Worm (Caenorhabditis elegans) whole organism, late embryonic: ENCODE results near the gene H01G02.4.

Experiments
- F13H6.1 ChIP-seq: sonication (generic microtip); optimal IDR thresholded peaks from 2 replicates; lab custom pipeline; 2016; ENCODE audit warnings: missing genetic modification characterization, missing compliant biosample characterization
- ahr-1 ChIP-seq: sonication (generic microtip); optimal IDR thresholded peaks from 2 replicates; lab custom pipeline; 2016; ENCODE audit warnings: missing genetic modification characterization, missing compliant biosample characterization
- ceh-14 ChIP-seq: sonication (generic microtip); optimal IDR thresholded peaks from 2 replicates; lab custom pipeline; 2016; ENCODE audit warnings: missing genotype, missing genetic modification characterization, missing compliant biosample characterization
- elt-2 ChIP-seq: sonication (generic microtip); optimal IDR thresholded peaks from 2 replicates; lab custom pipeline; 2016; ENCODE audit warnings: missing genetic modification reagents, missing genetic modification characterization, missing compliant biosample characterization
- elt-4 ChIP-seq: sonication (generic microtip); optimal IDR thresholded peaks from 2 replicates; lab custom pipeline; 2016; ENCODE audit warnings: missing genetic modification characterization, missing compliant biosample characterization
- fkh-10 ChIP-seq: fragments of 150-350 bp; optimal IDR thresholded peaks from 2 replicates; lab custom pipeline; 2014; ENCODE audit warnings: missing biosample characterization, missing genetic modification reagents, missing genetic modification characterization
- hlh-8 ChIP-seq: sonication (generic microtip); optimal IDR thresholded peaks from 2 replicates; lab custom pipeline; 2016; ENCODE audit warnings: missing genotype, missing genetic modification characterization, missing compliant biosample characterization
- lin-11 ChIP-seq: fragments of 200-800 bp; sonication (Bioruptor generic); optimal IDR thresholded peaks from 2 replicates; lab custom pipeline; 2018; ENCODE audit warnings: mild to moderate bottlenecking, missing genetic modification characterization, missing compliant biosample characterization
- nfya-1 ChIP-seq: sonication (generic microtip); optimal IDR thresholded peaks from 2 replicates; lab custom pipeline; 2017; ENCODE audit warnings: missing genetic modification characterization, mild to moderate bottlenecking, missing compliant biosample characterization, antibody characterized with exemption, moderate library complexity
- nhr-11 ChIP-seq: fragments of 150-350 bp; optimal IDR thresholded peaks from 2 replicates; lab custom pipeline; 2014; ENCODE audit warnings: missing biosample characterization, missing genetic modification characterization
- nhr-232 ChIP-seq: sonication (generic microtip); optimal IDR thresholded peaks from 2 replicates; lab custom pipeline; 2016; ENCODE audit warnings: missing genetic modification characterization, missing compliant biosample characterization
- pag-3 ChIP-seq: sonication (generic microtip); optimal IDR thresholded peaks from 2 replicates; lab custom pipeline; 2016; ENCODE audit warnings: missing compliant biosample characterization, missing genetic modification characterization, borderline replicate concordance
- ztf-16 ChIP-seq: sonication (generic microtip); optimal IDR thresholded peaks from 2 replicates; lab custom pipeline; 2017; ENCODE audit warnings: missing genetic modification characterization, missing compliant biosample characterization

DNA sequence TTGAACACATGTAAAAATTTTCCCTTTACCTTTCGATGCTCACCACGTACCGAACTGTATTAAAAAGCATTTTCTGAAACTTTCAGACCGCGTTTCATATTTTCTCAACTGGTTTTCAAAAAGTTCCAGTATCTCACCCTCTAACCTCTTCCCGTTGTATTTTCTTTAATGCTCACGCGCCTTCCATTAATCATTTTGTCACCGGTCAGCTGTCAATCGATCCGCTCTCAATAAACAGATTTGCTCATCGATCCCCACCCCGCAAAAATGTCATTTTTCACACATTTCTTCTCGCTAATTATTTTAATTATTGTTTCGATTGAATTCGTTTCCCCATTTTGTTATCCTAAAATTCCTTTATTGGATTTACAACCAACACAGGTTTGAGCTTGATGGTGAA is 23.9 kb downstream of the H01G02.4 start, which contains the start of gene lpr-2:
- TF ChIP-seq ztf-16 (tag; lab: Kevin White, UChicago) (no peak), ceh-14 (tag; lab: Kevin White, UChicago) (no peak), hlh-8 (no peak), pag-3 (tag; lab: Kevin White, UChicago) (no peak), lin-11 (no peak), nfya-1 (tag; lab: Kevin White, UChicago) (no peak), ahr-1 (tag; lab: Kevin White, UChicago) (no peak), elt-4 (tag; lab: Kevin White, UChicago) (no peak), elt-2 (tag; lab: Kevin White, UChicago) (no peak), nhr-232 (tag; lab: Kevin White, UChicago) (no peak), nhr-11 (no peak), fkh-10 (GFP tag; lab: Kevin White, UChicago) (no peak), F13H6.1 (tag; lab: Kevin White, UChicago) (no peak)
